Worm (Caenorhabditis elegans): ENCODE data around the gene cysl-2.

Gene cysl-2

DNA sequence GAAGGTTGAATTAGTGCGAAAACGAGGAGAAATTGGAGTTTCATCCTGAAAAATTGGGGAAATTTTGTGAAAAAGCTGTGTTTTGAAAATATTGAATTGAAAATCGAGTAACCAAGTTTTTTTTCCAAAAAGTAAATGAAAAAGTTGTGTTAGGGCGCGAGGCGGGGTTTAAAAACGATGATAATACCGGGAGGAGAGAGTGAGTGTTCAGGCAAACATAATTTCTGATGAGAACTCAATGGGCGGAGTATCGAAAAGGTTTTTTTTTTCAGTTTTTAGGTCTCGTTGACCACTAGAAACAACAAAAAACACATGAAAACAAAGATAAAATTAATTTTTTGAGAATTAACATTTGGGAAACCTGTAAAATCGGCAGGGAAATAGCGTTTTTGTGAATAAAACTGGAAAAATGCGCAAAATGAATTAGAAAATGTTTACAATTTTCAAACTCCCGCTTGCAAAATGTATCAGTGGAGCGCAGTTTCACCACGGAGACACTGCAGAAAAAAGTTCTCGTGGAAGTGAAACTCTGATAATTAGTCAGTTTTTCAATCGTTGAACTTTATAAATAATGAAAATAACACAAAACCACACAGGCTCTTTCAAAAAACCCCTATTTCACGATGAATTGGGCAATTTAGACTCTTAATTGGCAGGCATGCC is 14.5 kb downstream of the cysl-2 start, which contains the start of gene C13B4.1:
Gene C13B4.1, minus strand, starts transcription at position 51 of the 663 bp plus-strand sequence.
- TF ChIP-seq zag-1 (tag; optimal IDR thresholded peaks at IDR 0.05): no peak
- TF ChIP-seq gmeb-1 (tag; optimal IDR thresholded peaks at IDR 0.05): peak; percentile 6

DNA sequence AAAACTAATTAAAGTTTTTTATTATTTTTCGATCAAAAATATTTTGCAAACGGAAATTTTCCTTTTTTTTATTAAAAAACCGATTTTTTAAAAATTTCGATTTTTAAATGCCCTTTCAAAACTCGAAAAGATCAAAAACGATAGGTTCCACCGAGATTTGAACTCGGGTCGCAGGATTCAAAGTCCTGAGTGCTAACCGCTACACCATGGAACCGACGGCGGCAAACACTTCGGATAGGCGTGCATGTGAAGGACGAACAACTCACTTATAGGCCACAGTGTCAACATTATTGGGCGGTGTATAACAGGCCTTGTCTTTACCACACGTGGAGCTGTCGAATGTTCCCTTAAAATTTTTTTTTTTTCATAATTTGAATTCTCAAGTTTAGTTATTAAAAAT is 19.6 kb downstream of the cysl-2 start:
- TF ChIP-seq lsy-2 (tag; optimal IDR thresholded peaks at IDR 0.05) (peak in 1 of 2 experiments; percentile 37), nhr-129 (tag; optimal IDR thresholded peaks at IDR 0.05) (peak; percentile 59), gmeb-1 (tag; optimal IDR thresholded peaks at IDR 0.05) (peak; percentile 14), skn-1 (tag; optimal IDR thresholded peaks at IDR 0.05) (no peak), snpc-4 (tag; optimal IDR thresholded peaks at IDR 0.05) (no peak), mbf-1 (tag; optimal IDR thresholded peaks at IDR 0.05) (no peak), unc-55 (GFP tag; optimal IDR thresholded peaks at IDR 0.05) (peak; percentile 1), nhr-77 (tag; optimal IDR thresholded peaks at IDR 0.05) (no peak), sma-3 (GFP tag; optimal IDR thresholded peaks at IDR 0.05) (peak; percentile 20)

DNA sequence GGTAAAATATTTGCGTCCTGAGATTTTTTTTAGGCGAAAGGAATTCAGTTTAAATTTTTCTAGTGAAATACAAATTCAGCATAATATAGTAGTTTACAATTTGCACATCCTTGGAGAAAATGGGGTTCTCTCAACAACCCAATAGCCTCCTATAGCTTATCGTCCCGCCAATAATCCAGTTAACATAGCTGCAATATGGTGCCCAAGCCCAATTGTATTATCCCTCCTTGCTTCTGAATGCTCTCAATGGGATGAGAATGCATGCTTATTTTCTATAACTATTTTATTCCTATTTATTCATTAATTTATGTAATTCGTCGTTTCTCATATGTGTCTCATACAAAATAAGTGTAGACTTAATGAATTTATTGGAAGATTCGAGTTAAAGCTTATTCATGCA is 24.2 kb downstream of the cysl-2 start:
- TF ChIP-seq mdl-1 (tag; optimal IDR thresholded peaks at IDR 0.05) (no peak), F13H6.1 (tag; optimal IDR thresholded peaks at IDR 0.05) (no peak), elt-1 (tag; optimal IDR thresholded peaks at IDR 0.05) (no peak), crh-2 (tag; optimal IDR thresholded peaks at IDR 0.05) (no peak), nhr-25 (tag; optimal IDR thresholded peaks at IDR 0.05) (no peak), mbf-1 (tag; optimal IDR thresholded peaks at IDR 0.05) (no peak), unc-62 (GFP tag; optimal IDR thresholded peaks at IDR 0.05) (no peak), ceh-82 (tag; optimal IDR thresholded peaks at IDR 0.05) (no peak), lin-39 (tag; optimal IDR thresholded peaks at IDR 0.05) (no peak), mab-5 (tag; optimal IDR thresholded peaks at IDR 0.05) (no peak), peb-1 (tag; optimal IDR thresholded peaks at IDR 0.05) (no peak), egl-27 (tag; optimal IDR thresholded peaks at IDR 0.05) (no peak), unc-55 (GFP tag; optimal IDR thresholded peaks at IDR 0.05) (no peak), lin-11 (tag; optimal IDR thresholded peaks at IDR 0.05) (no peak), nhr-10 (tag; optimal IDR thresholded peaks at IDR 0.05) (no peak)

- TF ChIP-seq crh-2 (tag; optimal IDR thresholded peaks at IDR 0.05) (no peak), R02D3.7 (tag; optimal IDR thresholded peaks at IDR 0.05) (no peak), sma-9 (GFP tag; optimal IDR thresholded peaks at IDR 0.05) (no peak), sma-9 (tag; optimal IDR thresholded peaks at IDR 0.05) (no peak), blmp-1 (tag; optimal IDR thresholded peaks at IDR 0.05; ENCODE audit: insufficient read depth) (no peak), aly-2 (tag; optimal IDR thresholded peaks at IDR 0.05) (no peak), nhr-10 (tag; optimal IDR thresholded peaks at IDR 0.05) (no peak), nhr-23 (tag; optimal IDR thresholded peaks at IDR 0.05) (no peak), fos-1 (tag; optimal IDR thresholded peaks at IDR 0.05) (no peak), F13H6.1 (tag; optimal IDR thresholded peaks at IDR 0.05) (no peak), lin-11 (tag; optimal IDR thresholded peaks at IDR 0.05) (no peak), ztf-1 (GFP tag; conservative IDR thresholded peaks at IDR 0.05) (no peak), egl-27 (tag; optimal IDR thresholded peaks at IDR 0.05) (no peak), mdl-1 (tag; optimal IDR thresholded peaks at IDR 0.05) (no peak), mbf-1 (tag; optimal IDR thresholded peaks at IDR 0.05) (no peak), skn-1 (tag; optimal IDR thresholded peaks at IDR 0.05) (no peak), unc-62 (GFP tag; optimal IDR thresholded peaks at IDR 0.05) (no peak), Y55F3AM.14 (GFP tag; optimal IDR thresholded peaks at IDR 0.05) (no peak)
Measured at ce11 chrII:14455332-14455731, 38.9 kb downstream of the cysl-2 start, which contains the start of gene dmsr-6. Gene dmsr-6 (plus strand): TSS chrII:14455632.

DNA sequence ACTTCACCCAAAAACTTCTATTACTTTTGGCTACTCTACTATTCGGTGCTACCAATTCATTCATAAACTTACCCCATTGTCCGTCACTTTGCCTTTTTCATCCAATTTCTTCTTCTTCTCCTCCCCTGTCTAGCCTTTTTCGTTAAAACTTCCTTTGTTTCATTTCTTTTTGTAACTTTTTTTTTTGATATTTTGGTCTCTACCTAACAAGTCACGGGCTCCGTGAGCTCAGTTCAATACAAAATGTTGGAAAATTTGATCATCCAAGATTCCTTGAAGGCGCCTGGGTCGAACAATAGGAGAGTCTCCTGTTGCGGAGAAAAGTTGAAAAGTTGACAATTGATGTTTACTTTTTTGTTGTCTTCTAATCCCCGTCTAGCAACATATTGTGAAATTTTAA is 42.3 kb downstream of the cysl-2 start:
- TF ChIP-seq F13H6.1 (tag; optimal IDR thresholded peaks at IDR 0.05) (no peak), ceh-82 (tag; optimal IDR thresholded peaks at IDR 0.05) (no peak), ceh-16 (tag; optimal IDR thresholded peaks at IDR 0.05) (no peak)

Measured in whole organism, L2 larva.